Worm (Caenorhabditis elegans): Measurements from ENCODE around the gene C35B8.3.

- TF ChIP-seq W03F9.2 (tag; optimal IDR thresholded peaks at IDR 0.05) (no peak), him-1 (tag; optimal IDR thresholded peaks at IDR 0.05) (no peak)
Observed at ce11 chrX:9170058-9170457, 43.7 kb upstream of the C35B8.3 start.

All from whole organism, L4/young adult.